Fruit fly (Drosophila melanogaster): ENCODE results near the gene gammaSnap2.

- TF ChIP-seq CG6792 (GFP tag; optimal IDR thresholded peaks at IDR 0.05) (no peak), Eip93F (GFP tag; optimal IDR thresholded peaks at IDR 0.05) (no peak), CG1621 (tag; optimal IDR thresholded peaks at IDR 0.05) (no peak), achi (GFP tag; optimal IDR thresholded peaks at IDR 0.05) (no peak), fd59A (GFP tag; optimal IDR thresholded peaks at IDR 0.05) (no peak), OdsH (GFP tag; optimal IDR thresholded peaks at IDR 0.05) (no peak), Lpt (GFP tag; optimal IDR thresholded peaks at IDR 0.05) (no peak), Sox102F (GFP tag; optimal IDR thresholded peaks at IDR 0.05) (no peak), Blimp-1 (GFP tag; optimal IDR thresholded peaks at IDR 0.05) (no peak)
Observed at dm6 chr3R:10090906-10091305, 30.3 kb downstream of the gammaSnap2 start.

Data from whole organism, prepupa.